1 fruit fly cellular context compared by ENCODE assay signal in genomic region chr3R:19622005-19622404, dm6.
TF ChIP-seq lines count a peak whose summit lies in the region.

No protein-coding gene starts in this region.

TF ChIP-seq in whole organism, embryonic, 481 proteins besides CTCF, POLR2A, EP300 and RAD21 (continued from another document):
- peak; percentile 6 for TF ChIP-seq CG13894 (tag; optimal IDR thresholded peaks at IDR 0.05; lab: Kevin White, UChicago)
- peak; percentile 6 for TF ChIP-seq Fer2 (tag; optimal IDR thresholded peaks at IDR 0.05; lab: Kevin White, UChicago)
- peak in 1 of 2 experiments; percentile 5 for TF ChIP-seq Hr51 (GFP tag; optimal IDR thresholded peaks at IDR 0.05; lab: Kevin White, UChicago)
- peak; percentile 41 for TF ChIP-seq CG32532 (GFP tag; IDR thresholded peaks at IDR 0.05; lab: Robert Waterston, UW)
- TF ChIP-seq lab (GFP tag; optimal IDR thresholded peaks at IDR 0.05; lab: Kevin White, UChicago) = peak; percentile 39
- TF ChIP-seq az2 (GFP tag; optimal IDR thresholded peaks at IDR 0.05; lab: Kevin White, UChicago) = no peak
- TF ChIP-seq HLHmδ (GFP tag; optimal IDR thresholded peaks at IDR 0.05; lab: Kevin White, UChicago) = no peak
- no peak for TF ChIP-seq ssp (GFP tag; IDR thresholded peaks at IDR 0.05; lab: Robert Waterston, UW)
- TF ChIP-seq CG18599 (GFP tag; optimal IDR thresholded peaks at IDR 0.05; lab: Kevin White, UChicago) = peak; percentile 70
- TF ChIP-seq Hmr (GFP tag; optimal IDR thresholded peaks at IDR 0.05; lab: Kevin White, UChicago) = peak; percentile 24
- no peak for TF ChIP-seq kay (GFP tag; optimal IDR thresholded peaks at IDR 0.05; lab: Kevin White, UChicago)
- TF ChIP-seq Pdp1 (GFP tag; optimal IDR thresholded peaks at IDR 0.05; lab: Kevin White, UChicago) = peak in 1 of 2 experiments; percentile 38
- TF ChIP-seq GATAe (GFP tag; conservative IDR thresholded peaks at IDR 0.05; lab: Robert Waterston, UW) = peak; percentile 77; the same call in 1 of the 2 replicates
- TF ChIP-seq Med (GFP tag; lab: Kevin White, UChicago) = peak; percentile 52
- TF ChIP-seq grau (tag; optimal IDR thresholded peaks at IDR 0.05; lab: Kevin White, UChicago) = peak; percentile 3
- peak; percentile 74 for TF ChIP-seq sens-2 (GFP tag; IDR thresholded peaks at IDR 0.05; lab: Robert Waterston, UW)
- peak; percentile 4 for TF ChIP-seq caup (GFP tag; optimal IDR thresholded peaks at IDR 0.05; lab: Kevin White, UChicago; ENCODE audit: severe bottlenecking)
- TF ChIP-seq grn (GFP tag; optimal IDR thresholded peaks at IDR 0.05; lab: Kevin White, UChicago) = peak; percentile 16
- TF ChIP-seq CG9797 (GFP tag; optimal IDR thresholded peaks at IDR 0.05; lab: Kevin White, UChicago) = no peak
- TF ChIP-seq unpg (GFP tag; optimal IDR thresholded peaks at IDR 0.05; lab: Kevin White, UChicago) = peak; percentile 10
- TF ChIP-seq stc (GFP tag; IDR thresholded peaks at IDR 0.05; lab: Robert Waterston, UW) = peak; percentile 11; the same call in 1 of the 2 replicates
- TF ChIP-seq CG1792 (GFP tag; optimal IDR thresholded peaks at IDR 0.05; lab: Kevin White, UChicago) = no peak
- TF ChIP-seq sug (tag; optimal IDR thresholded peaks at IDR 0.05; lab: Kevin White, UChicago) = peak; percentile 84
- TF ChIP-seq sd (tag; optimal IDR thresholded peaks at IDR 0.05; lab: Kevin White, UChicago) = peak; percentile 90
- TF ChIP-seq CG3281 (GFP tag; optimal IDR thresholded peaks at IDR 0.05; lab: Kevin White, UChicago) = peak; percentile 25
- TF ChIP-seq CG30403 (GFP tag; optimal IDR thresholded peaks at IDR 0.05; lab: Kevin White, UChicago) = no peak
TF ChIP-seq in whole organism, embryonic: peak in this region for 38.
